Worm (Caenorhabditis elegans) whole organism, mixed stage, embryonic: ENCODE data around the gene K12H4.2.

Experiments used
- ces-1 ChIP-seq: fragments of 150-350 bp; optimal IDR thresholded peaks from 2 replicates; lab custom pipeline; 2014; ENCODE audit warnings: missing biosample characterization, missing genetic modification reagents, missing genetic modification characterization
- nhr-12 ChIP-seq: fragments of 150-350 bp; optimal IDR thresholded peaks from 2 replicates; lab custom pipeline; 2014; ENCODE audit warnings: missing biosample characterization, missing genetic modification characterization
- unc-39 ChIP-seq: fragments of 150-350 bp; optimal IDR thresholded peaks from 2 replicates; lab custom pipeline; 2014; ENCODE audit warnings: missing biosample characterization, missing genetic modification characterization
- ztf-11 ChIP-seq: fragments of 150-350 bp; optimal IDR thresholded peaks from 2 replicates; lab custom pipeline; 2014; ENCODE audit warnings: missing biosample characterization, missing genetic modification characterization

- TF ChIP-seq ztf-11 (tag; lab: Kevin White, UChicago) (no peak), ces-1 (GFP tag; lab: Kevin White, UChicago) (no peak), unc-39 (tag; lab: Kevin White, UChicago) (no peak), nhr-12 (tag; lab: Kevin White, UChicago) (no peak)
Measured at ce11 chrIII:8029487-8029886, 18.0 kb upstream of the K12H4.2 start, which contains the start of gene F44B9.8.
